Fruit fly (Drosophila melanogaster) whole organism, wandering third instar larva: ENCODE data around the gene CG17991.

ENCODE experiments used
- Abd-B ChIP-seq: fragments of >200 bp; optimal IDR thresholded peaks from 2 replicates; lab custom pipeline; 2017; ENCODE audit warnings: missing biosample characterization, missing genetic modification characterization
- CG9705 ChIP-seq: fragments of 200-800 bp; sonication (Bioruptor generic); optimal IDR thresholded peaks from 2 replicates; lab custom pipeline; 2018; ENCODE audit warnings: missing biosample characterization, mild to moderate bottlenecking, missing genetic modification characterization
- Dfd ChIP-seq: fragments of >200 bp; optimal IDR thresholded peaks from 2 replicates; lab custom pipeline; 2017; ENCODE audit warnings: missing biosample characterization, missing genetic modification characterization
- Dif ChIP-seq: fragments of 200-275, 200-300 bp; sonication (Bioruptor generic); optimal IDR thresholded peaks from 2 replicates; lab custom pipeline; 2018; ENCODE audit warnings: missing biosample characterization, missing genetic modification characterization; ENCODE audit not compliant: partially characterized antibody
- GATAd ChIP-seq: sonication (Bioruptor generic); optimal IDR thresholded peaks from 2 replicates; lab custom pipeline; 2016; ENCODE audit warnings: missing biosample characterization, missing genetic modification characterization
- HLH106 ChIP-seq: fragments of 200-800 bp; optimal IDR thresholded peaks from 3 replicates; lab custom pipeline; 2019; ENCODE audit warnings: missing biosample characterization, mild to moderate bottlenecking, missing genetic modification characterization, moderate library complexity
- Hnf4 ChIP-seq: fragments of 200-800 bp; sonication (Bioruptor generic); optimal IDR thresholded peaks from 2 replicates; lab custom pipeline; 2016; ENCODE audit warnings: missing biosample characterization, mild to moderate bottlenecking, missing genetic modification characterization
- Hr78 ChIP-seq: fragments of >200 bp; optimal IDR thresholded peaks from 2 replicates; lab custom pipeline; 2017; ENCODE audit warnings: missing biosample characterization, missing genetic modification characterization
- Hr83 ChIP-seq: fragments of 200-300 bp; sonication (Bioruptor generic); optimal IDR thresholded peaks from 2 replicates; lab custom pipeline; 2016; ENCODE audit warnings: missing biosample characterization, mild to moderate bottlenecking, missing genetic modification characterization, moderate library complexity; ENCODE audit not compliant: poor library complexity, severe bottlenecking
- Jra ChIP-seq: sonication (Bioruptor generic); optimal IDR thresholded peaks from 2 replicates; lab custom pipeline; 2016; ENCODE audit warnings: missing biosample characterization, missing genetic modification characterization
- Mio ChIP-seq: sonication (Bioruptor generic); optimal IDR thresholded peaks from 2 replicates; lab custom pipeline; 2016; ENCODE audit warnings: missing biosample characterization, missing genetic modification characterization
- Myc ChIP-seq: fragments of >200 bp; optimal IDR thresholded peaks from 2 replicates; lab custom pipeline; 2017
- N ChIP-seq: fragments of >200 bp; optimal IDR thresholded peaks from 2 replicates; lab custom pipeline; 2018; ENCODE audit warnings: missing biosample characterization, missing external identifiers, missing genetic modification characterization
- OdsH ChIP-seq: fragments of 200-800 bp; sonication (Bioruptor generic); optimal IDR thresholded peaks from 2 replicates; lab custom pipeline; 2016; ENCODE audit warnings: missing biosample characterization, mild to moderate bottlenecking, missing genetic modification characterization
- Rel ChIP-seq, 2 experiments: fragments of 200-800 bp; sonication (Bioruptor generic) in 1 of 2; optimal IDR thresholded peaks; 2 replicates in 1 of 2; 3 replicates in 1 of 2; lab custom pipeline; 2016 to 2019; ENCODE audit warnings: mild to moderate bottlenecking in 2 of 2, missing biosample characterization in 2 of 2, missing genetic modification characterization in 2 of 2, moderate library complexity in 1 of 2
- Sp1 ChIP-seq: fragments of 200-800 bp; sonication (Bioruptor generic); optimal IDR thresholded peaks from 3 replicates; lab custom pipeline; 2019; ENCODE audit warnings: missing biosample characterization, mild to moderate bottlenecking, missing genetic modification characterization, moderate library complexity
- Vsx2 ChIP-seq: fragments of 200-300, 225-300 bp; sonication (Bioruptor generic); optimal IDR thresholded peaks from 2 replicates; lab custom pipeline; 2018; ENCODE audit warnings: missing biosample characterization, missing genetic modification characterization; ENCODE audit not compliant: partially characterized antibody
- br ChIP-seq: fragments of 200-800 bp; sonication (Bioruptor generic); optimal IDR thresholded peaks from 2 replicates; lab custom pipeline; 2016; ENCODE audit warnings: missing biosample characterization, missing genetic modification characterization
- dl ChIP-seq, 2 experiments: fragments of 175-275, 200-275 bp in 1 of 2; fragments of 200-275 bp in 1 of 2; sonication (Bioruptor generic); optimal IDR thresholded peaks; lab custom pipeline; 2018; ENCODE audit warnings: mild to moderate bottlenecking in 2 of 2, missing biosample characterization in 2 of 2, missing genetic modification characterization in 2 of 2, moderate library complexity in 2 of 2; ENCODE audit not compliant: partially characterized antibody in 2 of 2, insufficient read depth in 1 of 2
- dmrt93B ChIP-seq: fragments of 200-800 bp; sonication (Bioruptor generic); optimal IDR thresholded peaks from 2 replicates; lab custom pipeline; 2018; ENCODE audit warnings: missing biosample characterization, mild to moderate bottlenecking, missing genetic modification characterization
- foxo ChIP-seq, 2 experiments: fragments of 200-800 bp; sonication (Bioruptor generic); optimal IDR thresholded peaks; 2 replicates in 1 of 2; 3 replicates in 1 of 2; lab custom pipeline; 2016 to 2017; ENCODE audit warnings: missing biosample characterization in 2 of 2, missing genetic modification characterization in 2 of 2
- h ChIP-seq: fragments of 200-800 bp; sonication (Bioruptor generic); optimal IDR thresholded peaks from 3 replicates; lab custom pipeline; 2016; ENCODE audit warnings: missing biosample characterization, mild to moderate bottlenecking, missing genetic modification characterization
- jim ChIP-seq: fragments of 175-275, 200-325 bp; sonication (Bioruptor generic); optimal IDR thresholded peaks from 2 replicates; lab custom pipeline; 2016; ENCODE audit warnings: missing biosample characterization, mild to moderate bottlenecking, missing genetic modification characterization
- lola ChIP-seq: fragments of >200 bp; optimal IDR thresholded peaks from 2 replicates; lab custom pipeline; 2017; ENCODE audit warnings: missing biosample characterization, missing genetic modification characterization
- pan ChIP-seq: fragments of >200 bp; optimal IDR thresholded peaks from 2 replicates; lab custom pipeline; 2017
- psq ChIP-seq: fragments of 200-800 bp; sonication (Bioruptor generic); optimal IDR thresholded peaks from 3 replicates; lab custom pipeline; 2017; ENCODE audit warnings: missing biosample characterization, mild to moderate bottlenecking, missing genetic modification characterization, moderate library complexity
- rgr ChIP-seq: fragments of 200-800 bp; sonication (Bioruptor generic); optimal IDR thresholded peaks from 3 replicates; lab custom pipeline; 2016; ENCODE audit warnings: missing biosample characterization, mild to moderate bottlenecking, missing genetic modification characterization
- sage ChIP-seq: fragments of 200-800 bp; sonication (Bioruptor generic); optimal IDR thresholded peaks from 2 replicates; lab custom pipeline; 2016; ENCODE audit warnings: missing biosample characterization, mild to moderate bottlenecking, missing genetic modification characterization
- sv ChIP-seq: fragments of 200-800 bp; sonication (Bioruptor generic); optimal IDR thresholded peaks from 3 replicates; lab custom pipeline; 2016; ENCODE audit warnings: missing biosample characterization, missing genetic modification characterization
- tai ChIP-seq: sonication (Bioruptor generic); optimal IDR thresholded peaks from 2 replicates; lab custom pipeline; 2016; ENCODE audit warnings: missing biosample characterization, missing genetic modification characterization
- woc ChIP-seq: sonication (Bioruptor generic); optimal IDR thresholded peaks from 2 replicates; lab custom pipeline; 2016; ENCODE audit warnings: missing biosample characterization, mild to moderate bottlenecking, missing genetic modification characterization

The CG17991 gene

dm6 chr3R:27273118-27274062 lies 32.3 kb downstream of the CG17991 start, which contains the start of gene CG5934 (continued):
- TF ChIP-seq br (GFP tag; lab: Kevin White, UChicago) (peak; percentile 32), Jra (GFP tag; lab: Kevin White, UChicago) (no peak), Hr78 (no peak)

- TF ChIP-seq Rel (GFP tag; optimal IDR thresholded peaks at IDR 0.05; lab: Kevin White, UChicago) (no peak), Rel (tag; optimal IDR thresholded peaks at IDR 0.05; lab: Kevin White, UChicago) (peak; percentile 94), Mio (GFP tag; lab: Kevin White, UChicago) (no peak), Jra (GFP tag; lab: Kevin White, UChicago) (peak; percentile 23), br (GFP tag; lab: Kevin White, UChicago) (peak; percentile 14), h (GFP tag; lab: Kevin White, UChicago) (peak; percentile 31), rgr (peak; percentile 29), N (GFP tag; lab: Kevin White, UChicago) (no peak), Sp1 (peak; percentile 15), Abd-B (GFP tag; lab: Kevin White, UChicago) (no peak), OdsH (GFP tag; lab: Kevin White, UChicago) (no peak), Hr83 (GFP tag; lab: Kevin White, UChicago) (peak; percentile 49), Myc (lab: Kevin White, UChicago) (no peak), pan (lab: Kevin White, UChicago) (no peak), dmrt93B (no peak), Dif (GFP tag; lab: Kevin White, UChicago) (no peak), HLH106 (peak; percentile 55), Hnf4 (GFP tag; lab: Kevin White, UChicago) (peak; percentile 30), foxo (GFP tag; optimal IDR thresholded peaks at IDR 0.05; lab: Kevin White, UChicago) (peak in 1 of 2 experiments; percentile 21), sage (GFP tag; lab: Kevin White, UChicago) (no peak), dl (GFP tag; optimal IDR thresholded peaks at IDR 0.05; lab: Kevin White, UChicago; ENCODE audit: insufficient read depth in 1 of 2, partially characterized antibody in 2 of 2) (no peak), jim (GFP tag; lab: Kevin White, UChicago) (peak; percentile 35), CG9705 (GFP tag; lab: Kevin White, UChicago) (no peak), psq (GFP tag; lab: Kevin White, UChicago) (no peak), sv (GFP tag; lab: Kevin White, UChicago) (peak; percentile 40), lola (GFP tag; lab: Kevin White, UChicago) (no peak)
- TF ChIP-seq, all 38 proteins: peak for 12
Observed at dm6 chr3R:27274533-27275447, 33.7 kb downstream of the CG17991 start, which contains the start of gene CG5938. Gene CG5938 (plus strand): TSS chr3R:27274794.

dm6 chr3R:27279478-27279877 lies 38.4 kb downstream of the CG17991 start:
- TF ChIP-seq woc (GFP tag; lab: Kevin White, UChicago) (no peak), Dfd (GFP tag; lab: Kevin White, UChicago) (no peak), sage (GFP tag; lab: Kevin White, UChicago) (no peak), N (GFP tag; lab: Kevin White, UChicago) (no peak), Rel (GFP tag; optimal IDR thresholded peaks at IDR 0.05; lab: Kevin White, UChicago) (no peak), Rel (tag; optimal IDR thresholded peaks at IDR 0.05; lab: Kevin White, UChicago) (no peak), tai (GFP tag; lab: Kevin White, UChicago) (no peak), br (GFP tag; lab: Kevin White, UChicago) (no peak), Hr78 (no peak), Myc (lab: Kevin White, UChicago) (no peak), GATAd (GFP tag; lab: Kevin White, UChicago) (no peak), Vsx2 (no peak), Hnf4 (GFP tag; lab: Kevin White, UChicago) (no peak), Sp1 (no peak)
